Worm (Caenorhabditis elegans) whole organism, early embryonic: ENCODE results near the gene mpz-3.

Experiments used
- B0310.2 ChIP-seq: sonication (generic microtip); optimal IDR thresholded peaks from 2 replicates; lab custom pipeline; 2016; ENCODE audit warnings: mild to moderate bottlenecking, missing genetic modification characterization, missing compliant biosample characterization
- F13C5.2 ChIP-seq: sonication (generic microtip); optimal IDR thresholded peaks from 2 replicates; lab custom pipeline; 2017; ENCODE audit warnings: mild to moderate bottlenecking, missing genetic modification characterization, inconsistent platforms, missing compliant biosample characterization
- aly-1 ChIP-seq: sonication (generic microtip); optimal IDR thresholded peaks from 2 replicates; lab custom pipeline; 2016; ENCODE audit warnings: missing genetic modification characterization, missing compliant biosample characterization
- ama-1 ChIP-seq: fragments of 150-350 bp; optimal IDR thresholded peaks from 2 replicates; lab custom pipeline; 2014
- ceh-13 ChIP-seq: fragments of 200-800 bp; sonication (Bioruptor generic); optimal IDR thresholded peaks from 2 replicates; lab custom pipeline; 2018; ENCODE audit warnings: mild to moderate bottlenecking, missing genetic modification characterization, missing compliant biosample characterization
- ceh-36 ChIP-seq: sonication (generic microtip); optimal IDR thresholded peaks from 2 replicates; lab custom pipeline; 2016; ENCODE audit warnings: missing genetic modification characterization, inconsistent platforms, missing compliant biosample characterization
- ets-7 ChIP-seq: sonication (generic microtip); optimal IDR thresholded peaks from 2 replicates; lab custom pipeline; 2016; ENCODE audit warnings: missing genotype, missing genetic modification characterization, missing compliant biosample characterization
- flt-1 ChIP-seq: fragments of 200-800 bp; sonication (Bioruptor generic); IDR thresholded peaks from 2 replicates; pipeline ENCODE4 v1.3.6; 2022; ENCODE audit warnings: missing genetic modification characterization, missing compliant biosample characterization
- hmbx-1 ChIP-seq: sonication (generic microtip); optimal IDR thresholded peaks from 2 replicates; lab custom pipeline; 2016; ENCODE audit warnings: mild to moderate bottlenecking, missing genetic modification characterization, missing compliant biosample characterization
- hmg-4 ChIP-seq: fragments of 200-800 bp; sonication (Bioruptor generic); optimal IDR thresholded peaks from 2 replicates; lab custom pipeline; 2018; ENCODE audit warnings: mild to moderate bottlenecking, missing genetic modification characterization, missing compliant biosample characterization
- hnd-1 ChIP-seq: sonication (generic microtip); optimal IDR thresholded peaks from 2 replicates; lab custom pipeline; 2016; ENCODE audit warnings: missing genetic modification characterization, missing compliant biosample characterization
- pes-1 ChIP-seq: fragments of 200-800 bp; sonication (Bioruptor generic); IDR thresholded peaks from 2 replicates; pipeline ENCODE4 v1.3.6; 2022; ENCODE audit warnings: missing genetic modification reagents, missing genetic modification characterization, missing compliant biosample characterization
- scrt-1 ChIP-seq: fragments of 200-800 bp; sonication (Bioruptor generic); IDR thresholded peaks from 2 replicates; pipeline ENCODE4 v1.3.6; 2022; ENCODE audit warnings: missing genetic modification characterization, missing compliant biosample characterization
- sea-1 ChIP-seq: fragments of 200-800 bp; sonication (Bioruptor generic); conservative IDR thresholded peaks from 2 replicates; pipeline ENCODE4 v1.3.6; 2022; ENCODE audit warnings: missing genetic modification characterization, missing compliant biosample characterization
- tbx-11 ChIP-seq: fragments of 200-800 bp; sonication (Bioruptor generic); IDR thresholded peaks from 2 replicates; pipeline ENCODE4 v1.3.6; 2022; ENCODE audit warnings: missing genetic modification characterization, missing compliant biosample characterization
- tbx-37 ChIP-seq: fragments of 200-800 bp; sonication (Bioruptor generic); conservative IDR thresholded peaks from 2 replicates; pipeline ENCODE4 v1.3.6; 2022; ENCODE audit warnings: missing genetic modification reagents, missing genetic modification characterization, missing compliant biosample characterization
- tra-4 ChIP-seq: sonication (generic microtip); optimal IDR thresholded peaks from 2 replicates; lab custom pipeline; 2017; ENCODE audit warnings: missing genetic modification characterization, missing compliant biosample characterization

Gene mpz-3

DNA sequence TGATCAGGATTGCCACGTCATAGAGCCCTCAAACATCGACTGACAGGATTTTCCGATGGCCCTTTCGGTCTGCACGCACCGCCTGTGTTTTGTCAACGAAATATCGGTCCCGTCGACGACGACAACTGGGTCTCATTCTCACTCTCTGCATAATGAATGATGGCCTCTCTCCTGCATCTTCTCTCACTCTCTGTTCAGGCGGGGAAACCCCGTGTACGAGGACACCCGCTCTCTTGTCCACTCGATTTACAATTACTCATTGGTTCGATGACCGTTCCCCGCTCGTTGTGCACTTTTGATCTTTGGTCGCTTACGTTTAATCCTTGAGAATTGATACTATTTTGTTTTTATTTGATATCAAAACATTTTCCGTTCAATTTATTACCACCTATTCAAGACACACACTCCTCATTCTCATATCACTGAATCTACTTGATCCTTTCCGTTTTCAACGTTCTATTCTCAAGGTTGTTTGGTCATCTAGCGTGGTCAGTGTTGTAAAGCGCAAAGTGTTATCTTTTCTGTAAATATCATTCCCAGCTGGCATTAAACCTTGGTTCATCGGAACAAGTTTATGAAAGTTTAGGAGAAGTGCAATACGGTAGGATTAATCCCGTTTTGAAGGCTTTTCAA lies 42.5 kb downstream of the mpz-3 start:
- TF ChIP-seq sea-1 (0 out of 2 replicates have a peak, but pooled peaks have one; percentile 36), flt-1 (GFP tag; lab: Robert Waterston, UW) (0 out of 2 replicates have a peak, but pooled peaks have one; percentile 23), hmg-4 (peak; percentile 80), scrt-1 (no peak), aly-1 (peak; percentile 53), tbx-11 (GFP tag; lab: Robert Waterston, UW) (no peak), hnd-1 (tag; lab: Kevin White, UChicago) (no peak), hmbx-1 (tag; lab: Kevin White, UChicago) (no peak), pes-1 (no peak), B0310.2 (tag; lab: Kevin White, UChicago) (no peak), tbx-37 (GFP tag; lab: Robert Waterston, UW) (no peak; the same call in 1 of the 2 replicates)

DNA sequence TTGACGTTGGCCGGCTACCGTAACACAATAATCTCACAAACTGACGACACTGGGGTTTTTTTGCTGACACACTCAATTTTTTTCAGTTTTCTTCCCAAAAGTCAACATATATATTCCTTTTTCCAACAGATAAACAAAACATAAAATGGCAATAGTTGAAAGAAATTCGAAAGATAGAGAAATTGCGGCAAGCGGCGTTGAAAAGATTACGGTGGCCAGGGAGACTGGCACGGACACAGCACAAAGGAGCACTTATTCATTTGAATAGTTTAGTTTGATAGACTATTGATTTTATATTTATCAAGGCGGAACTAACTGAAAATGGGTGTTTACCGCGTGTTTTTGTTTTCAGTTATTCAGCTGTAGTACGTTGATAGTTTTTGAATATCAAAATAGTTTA lies 43.9 kb downstream of the mpz-3 start, which contains the start of gene toe-2:
Gene toe-2 (minus strand): TSS at position 70 of the 400 bp plus-strand sequence.
- TF ChIP-seq ceh-13 (GFP tag; lab: Kevin White, UChicago), result no peak
- TF ChIP-seq ama-1 (lab: Kevin White, UChicago), result no peak
- TF ChIP-seq tra-4, result no peak
- no peak for TF ChIP-seq tbx-37 (GFP tag; lab: Robert Waterston, UW)
- no peak for TF ChIP-seq flt-1 (GFP tag; lab: Robert Waterston, UW)
- TF ChIP-seq hmbx-1 (tag; lab: Kevin White, UChicago), result no peak
- TF ChIP-seq scrt-1, result no peak
- no peak for TF ChIP-seq F13C5.2 (tag; lab: Kevin White, UChicago)
- TF ChIP-seq hmg-4, result no peak
- no peak for TF ChIP-seq hnd-1 (tag; lab: Kevin White, UChicago)
- TF ChIP-seq B0310.2 (tag; lab: Kevin White, UChicago), result no peak
- no peak for TF ChIP-seq pes-1
- TF ChIP-seq ceh-36 (tag; lab: Kevin White, UChicago), result no peak
- TF ChIP-seq sea-1, result no peak
- no peak for TF ChIP-seq ets-7
- no peak for TF ChIP-seq tbx-11 (GFP tag; lab: Robert Waterston, UW)
- no peak for TF ChIP-seq aly-1

DNA sequence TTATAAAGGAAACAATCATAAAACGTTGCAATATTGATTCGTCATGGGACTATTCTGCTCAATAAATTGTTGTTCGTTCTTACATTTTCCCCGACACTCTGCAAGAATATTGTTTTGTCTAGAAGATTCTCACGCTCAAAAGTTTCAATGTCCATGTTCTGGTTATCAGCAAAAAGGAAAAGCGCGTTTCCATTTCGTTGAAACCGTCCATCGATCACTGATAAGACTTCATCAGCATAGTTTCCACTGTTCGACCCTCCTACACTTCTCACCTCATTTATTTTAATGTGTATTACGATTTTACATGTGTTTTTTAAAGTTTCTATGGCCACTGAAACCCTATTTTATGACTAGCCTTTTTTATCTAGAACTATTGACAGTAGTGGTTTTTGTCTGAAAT lies 45.1 kb downstream of the mpz-3 start:
- no peak for TF ChIP-seq tbx-11 (GFP tag; lab: Robert Waterston, UW)
- no peak for TF ChIP-seq F13C5.2 (tag; lab: Kevin White, UChicago)
- no peak for TF ChIP-seq sea-1
- TF ChIP-seq tra-4, result no peak
- no peak for TF ChIP-seq hmg-4
- no peak for TF ChIP-seq ets-7
- no peak for TF ChIP-seq flt-1 (GFP tag; lab: Robert Waterston, UW)
- TF ChIP-seq hmbx-1 (tag; lab: Kevin White, UChicago), result no peak
- TF ChIP-seq ceh-13 (GFP tag; lab: Kevin White, UChicago), result no peak
- no peak for TF ChIP-seq ceh-36 (tag; lab: Kevin White, UChicago)
- no peak for TF ChIP-seq ama-1 (lab: Kevin White, UChicago)
- no peak for TF ChIP-seq tbx-37 (GFP tag; lab: Robert Waterston, UW)
- no peak for TF ChIP-seq hnd-1 (tag; lab: Kevin White, UChicago)
- TF ChIP-seq scrt-1, result no peak
- TF ChIP-seq pes-1, result no peak

DNA sequence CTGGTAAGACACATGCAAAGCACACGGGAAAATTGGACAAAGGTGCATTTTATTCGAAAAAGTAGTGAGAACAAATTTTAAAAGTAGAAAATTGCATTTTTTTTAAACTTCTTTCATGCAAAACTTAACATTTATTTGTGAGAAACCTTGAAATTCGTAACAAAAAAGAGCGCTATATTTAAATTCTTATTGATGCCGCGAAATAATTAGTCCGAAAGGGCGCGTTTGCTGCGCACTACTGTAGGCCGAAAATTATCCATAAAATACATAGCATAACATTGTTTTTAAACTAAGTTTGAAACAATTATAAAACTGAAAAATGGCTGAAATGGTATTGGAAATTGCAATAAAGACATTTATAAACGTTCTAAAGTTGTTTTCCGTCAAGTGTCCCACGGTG lies 45.5 kb downstream of the mpz-3 start:
- TF ChIP-seq tra-4, result no peak
- no peak for TF ChIP-seq aly-1
- TF ChIP-seq ceh-36 (tag; lab: Kevin White, UChicago), result no peak
- TF ChIP-seq hmg-4, result no peak
- TF ChIP-seq flt-1 (GFP tag; lab: Robert Waterston, UW), result no peak
- TF ChIP-seq ceh-13 (GFP tag; lab: Kevin White, UChicago), result no peak
- TF ChIP-seq B0310.2 (tag; lab: Kevin White, UChicago), result no peak
- TF ChIP-seq F13C5.2 (tag; lab: Kevin White, UChicago), result no peak
- no peak for TF ChIP-seq pes-1
- no peak for TF ChIP-seq hmbx-1 (tag; lab: Kevin White, UChicago)
- TF ChIP-seq ama-1 (lab: Kevin White, UChicago), result no peak

DNA sequence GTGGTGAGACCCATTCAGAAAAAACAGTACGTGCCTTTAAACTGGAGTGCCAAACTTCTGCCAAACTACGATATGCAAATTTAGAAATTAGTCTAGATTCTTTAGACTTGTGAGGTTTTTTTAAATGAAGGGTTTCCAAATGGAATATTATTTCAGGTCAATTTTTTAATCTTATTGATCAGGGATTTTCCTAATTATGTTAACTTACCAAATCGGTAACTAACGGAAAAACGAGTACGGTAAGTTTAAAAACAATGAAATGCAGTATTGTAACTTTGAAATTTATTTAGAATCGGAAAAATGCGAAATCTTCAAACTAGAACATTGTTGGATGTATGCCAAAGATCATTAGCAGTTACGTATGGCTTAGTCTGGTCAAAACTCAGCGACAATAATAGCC lies 48.9 kb downstream of the mpz-3 start, which contains the start of gene C56E6.7:
Gene C56E6.7 (plus strand): TSS at position 301 of the 400 bp plus-strand sequence.
- TF ChIP-seq hnd-1 (tag; lab: Kevin White, UChicago), result no peak
- no peak for TF ChIP-seq ama-1 (lab: Kevin White, UChicago)
- TF ChIP-seq pes-1, result no peak
- TF ChIP-seq tbx-37 (GFP tag; lab: Robert Waterston, UW), result no peak
- TF ChIP-seq ceh-13 (GFP tag; lab: Kevin White, UChicago), result no peak
- no peak for TF ChIP-seq hmbx-1 (tag; lab: Kevin White, UChicago)
- TF ChIP-seq aly-1, result no peak
- no peak for TF ChIP-seq tbx-11 (GFP tag; lab: Robert Waterston, UW)
- TF ChIP-seq tra-4, result no peak
- no peak for TF ChIP-seq ets-7
- no peak for TF ChIP-seq sea-1
- TF ChIP-seq F13C5.2 (tag; lab: Kevin White, UChicago), result no peak
- no peak for TF ChIP-seq ceh-36 (tag; lab: Kevin White, UChicago)
- no peak for TF ChIP-seq scrt-1
- no peak for TF ChIP-seq hmg-4
- no peak for TF ChIP-seq B0310.2 (tag; lab: Kevin White, UChicago)

DNA sequence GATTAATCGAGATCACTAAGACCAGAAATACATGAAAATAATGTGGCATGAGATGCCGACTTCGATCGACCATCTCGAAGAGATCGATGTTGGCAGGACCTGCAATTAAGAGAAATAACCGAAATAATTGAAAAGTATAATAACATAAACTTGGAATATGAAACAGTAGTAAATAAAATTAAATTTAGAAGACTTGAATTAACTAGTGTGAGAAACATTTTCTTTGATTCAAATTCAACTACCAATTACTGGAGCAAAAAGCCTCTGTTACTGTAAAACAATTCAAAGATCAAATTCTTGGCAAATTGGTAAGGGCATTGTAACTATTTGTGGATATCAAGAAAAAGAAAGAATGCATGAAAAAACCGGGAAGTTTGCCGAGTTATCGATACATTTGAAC lies 51.3 kb downstream of the mpz-3 start, which contains the start of gene R05G9R.1:
Gene R05G9R.1 (minus strand): TSS at position 101 of the 400 bp plus-strand sequence.
- TF ChIP-seq tra-4, result no peak
- no peak for TF ChIP-seq flt-1 (GFP tag; lab: Robert Waterston, UW)
- TF ChIP-seq F13C5.2 (tag; lab: Kevin White, UChicago), result no peak
- TF ChIP-seq scrt-1, result no peak
